Fruit fly (Drosophila melanogaster) Kc167 (cell line): ENCODE data around the gene CG8924.

ENCODE experiments used
- insv ChIP-seq: fragments of >200 bp; optimal IDR thresholded peaks from 3 replicates; lab custom pipeline; 2018; ENCODE audit warnings: missing external identifiers
- psq ChIP-seq: fragments of >200 bp; optimal IDR thresholded peaks from 2 replicates; lab custom pipeline; 2017; ENCODE audit warnings: missing external identifiers
- ttk ChIP-seq: sonication (Bioruptor generic); optimal IDR thresholded peaks from 2 replicates; lab custom pipeline; 2017; ENCODE audit warnings: missing external identifiers

DNA sequence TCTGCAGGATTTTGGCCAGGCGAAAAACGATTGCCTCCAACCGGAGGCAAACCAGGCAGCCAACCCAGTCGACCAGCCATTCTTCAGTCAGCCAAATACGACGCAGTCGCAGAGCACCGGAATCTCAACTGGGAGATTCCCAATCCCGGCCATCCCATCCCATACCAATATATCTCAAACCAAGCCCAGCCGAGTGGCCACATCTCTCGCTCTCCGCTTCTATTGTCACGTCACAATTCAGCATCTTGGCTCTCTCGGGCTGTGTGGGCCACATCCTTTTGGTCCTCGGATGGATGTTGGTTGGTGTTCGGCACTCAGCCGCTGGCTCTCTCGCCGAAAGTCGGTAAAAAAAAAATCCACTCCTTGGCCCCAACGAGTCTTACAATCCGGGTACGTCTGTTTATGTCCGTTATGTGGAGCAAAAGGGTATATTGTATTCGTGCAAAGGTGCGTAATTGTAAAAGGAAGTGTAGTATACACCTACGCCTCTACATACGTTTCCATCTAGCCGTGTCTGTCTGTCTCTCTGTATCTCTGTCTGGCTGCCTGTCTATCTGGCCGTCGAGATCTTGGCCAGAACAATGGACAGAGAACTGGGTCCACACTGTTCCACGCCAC, 32.4 kb downstream of the CG8924 start, which contains the start of gene mmd:
- no peak for TF ChIP-seq ttk (lab: Kevin White, UChicago)
- TF ChIP-seq insv (lab: Kevin White, UChicago): no peak
- TF ChIP-seq psq (lab: Kevin White, UChicago): no peak
